Fruit fly (Drosophila melanogaster) whole organism, embryonic: ENCODE data around the gene CG4270.

ENCODE experiments used
- Aef1 ChIP-seq: fragments of 200-800 bp; sonication (Bioruptor generic); IDR thresholded peaks from 3 replicates; pipeline ENCODE4 v1.3.6; 2022; ENCODE audit warnings: missing biosample characterization, missing genetic modification characterization
- Atf3 ChIP-seq: fragments of 200-800 bp; sonication (Bioruptor generic); optimal IDR thresholded peaks from 3 replicates; lab custom pipeline; 2016; ENCODE audit warnings: missing biosample characterization, missing genetic modification characterization
- Awh ChIP-seq: fragments of 200-800 bp; sonication (Bioruptor generic); IDR thresholded peaks from 2 replicates; pipeline ENCODE4, ENCODE4 v1.3.6; 2022; ENCODE audit warnings: missing biosample characterization, missing genetic modification characterization
- CG11560 ChIP-seq: fragments of 200-800 bp; sonication (Bioruptor generic); IDR thresholded peaks from 3 replicates; pipeline ENCODE4 v1.3.6; 2022; ENCODE audit warnings: missing biosample characterization, missing genetic modification characterization
- CG12236 ChIP-seq: fragments of 200-800 bp; sonication (Bioruptor generic); optimal IDR thresholded peaks from 2 replicates; lab custom pipeline; 2016; ENCODE audit warnings: missing biosample characterization, missing genetic modification characterization
- CG12769 ChIP-seq: fragments of 200-800 bp; sonication (Bioruptor generic); optimal IDR thresholded peaks from 2 replicates; lab custom pipeline; 2019; ENCODE audit warnings: missing biosample characterization, mild to moderate bottlenecking, missing genetic modification characterization, moderate library complexity
- CG15601 ChIP-seq: fragments of 200-800 bp; sonication (Bioruptor generic); optimal IDR thresholded peaks from 3 replicates; lab custom pipeline; 2019; ENCODE audit warnings: missing biosample characterization, mild to moderate bottlenecking, missing genetic modification characterization, moderate library complexity
- CG15696 ChIP-seq: fragments of 200-800 bp; sonication (Bioruptor generic); optimal IDR thresholded peaks from 2 replicates; lab custom pipeline; 2019; ENCODE audit warnings: missing biosample characterization, mild to moderate bottlenecking, missing genetic modification characterization, moderate library complexity
- CG2678 ChIP-seq: fragments of 200-800 bp; sonication (Bioruptor generic); optimal IDR thresholded peaks from 3 replicates; lab custom pipeline; 2019; ENCODE audit warnings: missing biosample characterization, mild to moderate bottlenecking, missing genetic modification characterization, moderate library complexity
- CG34376 ChIP-seq: fragments of 200-800 bp; sonication (Bioruptor generic); optimal IDR thresholded peaks from 2 replicates; lab custom pipeline; 2018; ENCODE audit warnings: missing biosample characterization, mild to moderate bottlenecking, missing genetic modification characterization
- CG4282 ChIP-seq: fragments of 200-800 bp; sonication (Bioruptor generic); optimal IDR thresholded peaks from 2 replicates; lab custom pipeline; 2016; ENCODE audit warnings: missing biosample characterization, missing genetic modification characterization
- CG43689 ChIP-seq: fragments of 200-800 bp; sonication (Bioruptor generic); IDR thresholded peaks from 2 replicates; pipeline ENCODE4 v1.3.6; 2022; ENCODE audit warnings: missing biosample characterization, missing genetic modification characterization
- CG4707 ChIP-seq: fragments of 200-800 bp; sonication (Bioruptor generic); optimal IDR thresholded peaks from 2 replicates; lab custom pipeline; 2018; ENCODE audit warnings: missing biosample characterization, mild to moderate bottlenecking, missing genetic modification characterization, moderate library complexity
- CG4820 ChIP-seq: fragments of 200-800 bp; sonication (Bioruptor generic); optimal IDR thresholded peaks from 3 replicates; lab custom pipeline; 2016; ENCODE audit warnings: missing biosample characterization, missing genetic modification characterization
- CG7839 ChIP-seq: fragments of 200-800 bp; sonication (Bioruptor generic); optimal IDR thresholded peaks from 3 replicates; lab custom pipeline; 2018; ENCODE audit warnings: missing biosample characterization, mild to moderate bottlenecking, missing genetic modification characterization, moderate library complexity
- CG9797 ChIP-seq: fragments of 200-800 bp; sonication (Bioruptor generic); optimal IDR thresholded peaks from 3 replicates; lab custom pipeline; 2018; ENCODE audit warnings: missing biosample characterization, mild to moderate bottlenecking, missing genetic modification characterization
- CG9932 ChIP-seq: fragments of 200-800 bp; sonication (Bioruptor generic); IDR thresholded peaks from 2 replicates; pipeline ENCODE4 v1.3.6; 2022; ENCODE audit warnings: missing biosample characterization, missing genetic modification characterization
- Camta ChIP-seq: fragments of 200-800 bp; sonication (Bioruptor generic); optimal IDR thresholded peaks from 2 replicates; lab custom pipeline; 2016; ENCODE audit warnings: missing biosample characterization, missing genetic modification characterization
- Dll ChIP-seq: fragments of 200-800 bp; sonication (Bioruptor generic); IDR thresholded peaks from 4 replicates; pipeline ENCODE4 v1.3.6; 2022; ENCODE audit warnings: missing biosample characterization, missing genetic modification characterization; ENCODE audit not compliant: partially characterized antibody
- Dp ChIP-seq: fragments of 200-800 bp; sonication (Bioruptor generic); optimal IDR thresholded peaks from 2 replicates; lab custom pipeline; 2018; ENCODE audit warnings: missing biosample characterization, mild to moderate bottlenecking, missing genetic modification characterization, moderate library complexity
- E2f2 ChIP-seq: fragments of 200-800 bp; sonication (Bioruptor generic); IDR thresholded peaks from 2 replicates; pipeline ENCODE4 v1.3.6; 2022; ENCODE audit warnings: missing biosample characterization, missing genetic modification characterization
- ERR ChIP-seq: fragments of 200-800 bp; sonication (Bioruptor generic); optimal IDR thresholded peaks from 2 replicates; lab custom pipeline; 2016; ENCODE audit warnings: missing biosample characterization, missing genetic modification characterization
- Jarid2 ChIP-seq: fragments of 200-800 bp; sonication (Bioruptor generic); optimal IDR thresholded peaks from 3 replicates; lab custom pipeline; 2017; ENCODE audit warnings: mild to moderate bottlenecking, missing biosample characterization, missing genetic modification reagents, missing genetic modification characterization
- Mad ChIP-seq: fragments of 200-800 bp; sonication (Bioruptor generic); optimal IDR thresholded peaks from 2 replicates; lab custom pipeline; 2016; ENCODE audit warnings: missing biosample characterization, missing genetic modification characterization
- Six4 ChIP-seq: fragments of 200-800 bp; sonication (Bioruptor generic); optimal IDR thresholded peaks from 2 replicates; lab custom pipeline; 2016; ENCODE audit warnings: missing biosample characterization, missing genetic modification characterization
- br ChIP-seq: fragments of >200 bp; optimal IDR thresholded peaks from 2 replicates; lab custom pipeline; 2017
- btn ChIP-seq: fragments of 200-800 bp; sonication (Bioruptor generic); optimal IDR thresholded peaks from 2 replicates; lab custom pipeline; 2016; ENCODE audit warnings: missing biosample characterization, missing genetic modification characterization
- cato ChIP-seq: fragments of 200-800 bp; sonication (Bioruptor generic); optimal IDR thresholded peaks from 2 replicates; lab custom pipeline; 2016; ENCODE audit warnings: missing biosample characterization, missing genetic modification characterization, borderline replicate concordance
- eve ChIP-seq, 2 experiments: fragments of >200 bp; optimal IDR thresholded peaks; 2 replicates each; lab custom pipeline; 2017; ENCODE audit warnings: missing biosample characterization in 2 of 2, missing genetic modification characterization in 2 of 2
- eyg ChIP-seq: fragments of 200-800 bp; sonication (Bioruptor generic); optimal IDR thresholded peaks from 3 replicates; lab custom pipeline; 2016; ENCODE audit warnings: missing biosample characterization, missing genetic modification characterization
- gcm2 ChIP-seq: fragments of 200-800 bp; sonication (Bioruptor generic); optimal IDR thresholded peaks from 2 replicates; lab custom pipeline; 2016; ENCODE audit warnings: missing biosample characterization, missing genetic modification characterization
- gem ChIP-seq: fragments of 200-800 bp; sonication (Bioruptor generic); optimal IDR thresholded peaks from 2 replicates; lab custom pipeline; 2019; ENCODE audit warnings: missing biosample characterization, mild to moderate bottlenecking, missing genetic modification characterization, moderate library complexity
- her ChIP-seq: fragments of 200-800 bp; sonication (Bioruptor generic); optimal IDR thresholded peaks from 2 replicates; lab custom pipeline; 2016; ENCODE audit warnings: missing biosample characterization, missing genetic modification characterization
- jing ChIP-seq: fragments of 200-800 bp; sonication (Bioruptor generic); optimal IDR thresholded peaks from 2 replicates; lab custom pipeline; 2018; ENCODE audit warnings: missing biosample characterization, mild to moderate bottlenecking, missing genetic modification characterization
- lmd ChIP-seq: fragments of 200-800 bp; sonication (Bioruptor generic); IDR thresholded peaks from 2 replicates; pipeline ENCODE4 v1.3.6; 2022; ENCODE audit warnings: missing biosample characterization, missing genetic modification characterization
- mam ChIP-seq: fragments of 200-800 bp; sonication (Bioruptor generic); optimal IDR thresholded peaks from 3 replicates; lab custom pipeline; 2016; ENCODE audit warnings: missing biosample characterization, missing genetic modification characterization
- otp ChIP-seq: fragments of 200-800 bp; sonication (Bioruptor generic); IDR thresholded peaks from 3 replicates; pipeline ENCODE4, ENCODE4 v1.3.6; 2022; ENCODE audit warnings: missing biosample characterization, missing genetic modification characterization
- pan ChIP-seq, 4 experiments: fragments of >200 bp in 3 of 4; fragments of 200-800 bp in 1 of 4; sonication (Bioruptor generic) in 1 of 4; optimal IDR thresholded peaks in 3 of 4; IDR thresholded peaks in 1 of 4; 2 replicates each; pipeline versions ENCODE4 v1.3.6 to Lab custom; 2017 to 2022; ENCODE audit warnings: missing biosample characterization in 2 of 4, missing genetic modification characterization in 2 of 4, mixed read lengths in 1 of 4
- psq ChIP-seq: fragments of 200-800 bp; sonication (Bioruptor generic); optimal IDR thresholded peaks from 2 replicates; lab custom pipeline; 2017; ENCODE audit warnings: missing biosample characterization, missing genetic modification characterization
- row ChIP-seq: fragments of 200-800 bp; sonication (Bioruptor generic); IDR thresholded peaks from 3 replicates; pipeline ENCODE4 v1.3.6; 2022; ENCODE audit warnings: missing biosample characterization, missing genetic modification characterization
- salm ChIP-seq: fragments of 200-800 bp; sonication (Bioruptor generic); optimal IDR thresholded peaks from 2 replicates; lab custom pipeline; 2018; ENCODE audit warnings: missing biosample characterization, mild to moderate bottlenecking, missing genetic modification characterization
- sim ChIP-seq: fragments of 200-800 bp; sonication (Bioruptor generic); IDR thresholded peaks from 2 replicates; pipeline ENCODE4 v1.3.6; 2022; ENCODE audit warnings: missing biosample characterization, missing genetic modification characterization
- slbo ChIP-seq: fragments of 200-800 bp; sonication (Bioruptor generic); IDR thresholded peaks from 2 replicates; pipeline ENCODE4 v1.3.6; 2022; ENCODE audit warnings: missing biosample characterization, missing genetic modification characterization
- sna ChIP-seq: fragments of 200-800 bp; sonication (Bioruptor generic); IDR thresholded peaks from 2 replicates; pipeline ENCODE4 v1.3.6; 2022; ENCODE audit warnings: missing biosample characterization, missing genetic modification characterization; ENCODE audit not compliant: partially characterized antibody
- trem ChIP-seq: fragments of 200-800 bp; optimal IDR thresholded peaks from 3 replicates; lab custom pipeline; 2019; ENCODE audit warnings: missing biosample characterization, mild to moderate bottlenecking, missing genetic modification characterization, moderate library complexity
- z ChIP-seq: fragments of 200-800 bp; sonication (Bioruptor generic); IDR thresholded peaks from 3 replicates; pipeline ENCODE4 v1.3.6; 2022; ENCODE audit warnings: missing biosample characterization, missing genetic modification characterization
- zf30C ChIP-seq: fragments of 200-800 bp; sonication (Bioruptor generic); optimal IDR thresholded peaks from 3 replicates; lab custom pipeline; 2018; ENCODE audit warnings: missing biosample characterization, mild to moderate bottlenecking, missing genetic modification characterization

CG4270 gene

dm6 chr2L:2287807-2288206 lies 24.6 kb downstream of the CG4270 start, which contains the start of gene CG42658:
TSS of gene CG42658 (minus strand) at chr2L:2287907.
- TF ChIP-seq sim (GFP tag; lab: Robert Waterston, UW) (no peak), Atf3 (GFP tag; lab: Kevin White, UChicago) (no peak), trem (no peak), Dp (GFP tag; lab: Kevin White, UChicago) (no peak), salm (no peak), CG2678 (tag; lab: Kevin White, UChicago) (no peak), sna (GFP tag; lab: Robert Waterston, UW) (no peak), slbo (GFP tag; lab: Robert Waterston, UW) (no peak), CG34376 (no peak)

- no peak for TF ChIP-seq ERR (GFP tag; lab: Kevin White, UChicago)
- TF ChIP-seq Dll (GFP tag; lab: Robert Waterston, UW) = no peak
- no peak for TF ChIP-seq her
- TF ChIP-seq Six4 (GFP tag; lab: Kevin White, UChicago) = no peak
Measured at dm6 chr2L:2289316-2289715, 26.1 kb downstream of the CG4270 start, which contains the start of gene CG17237. TSS of gene CG17237 (minus strand) at chr2L:2289416.

- TF ChIP-seq zf30C = no peak
- no peak for TF ChIP-seq ERR (GFP tag; lab: Kevin White, UChicago)
- no peak for TF ChIP-seq row (GFP tag; lab: Robert Waterston, UW)
- no peak for TF ChIP-seq CG4282 (GFP tag; lab: Kevin White, UChicago)
- no peak for TF ChIP-seq CG15696 (tag; lab: Kevin White, UChicago)
- no peak for TF ChIP-seq Awh
- no peak for TF ChIP-seq lmd
- TF ChIP-seq Mad (GFP tag; lab: Kevin White, UChicago) = no peak
- TF ChIP-seq Aef1 (GFP tag; lab: Robert Waterston, UW) = no peak
- TF ChIP-seq gem (tag; lab: Kevin White, UChicago) = no peak
- no peak for TF ChIP-seq z (GFP tag; lab: Robert Waterston, UW)
- no peak for TF ChIP-seq cato
- TF ChIP-seq E2f2 (GFP tag; lab: Robert Waterston, UW) = no peak
- no peak for TF ChIP-seq CG4707 (GFP tag; lab: Kevin White, UChicago)
- no peak for TF ChIP-seq CG43689
- TF ChIP-seq CG12236 (GFP tag; lab: Kevin White, UChicago) = no peak
- no peak for TF ChIP-seq mam (GFP tag; lab: Kevin White, UChicago)
- no peak for TF ChIP-seq otp
Measured at dm6 chr2L:2290638-2291037, 27.4 kb downstream of the CG4270 start, which contains the start of gene robl22E. TSS of gene robl22E (minus strand) at chr2L:2290738.

dm6 chr2L:2299803-2300202 lies 36.6 kb downstream of the CG4270 start, which contains the start of gene CG31949:
TSS of gene CG31949 (plus strand) at chr2L:2300103.
- TF ChIP-seq eve (GFP tag; optimal IDR thresholded peaks at IDR 0.05; lab: Kevin White, UChicago) (no peak), CG11560 (tag; lab: Robert Waterston, UW) (no peak), br (lab: Kevin White, UChicago) (no peak), CG4820 (GFP tag; lab: Kevin White, UChicago) (no peak)

dm6 chr2L:2307648-2308047 lies 44.4 kb downstream of the CG4270 start, which contains the start of gene CG16995:
TSS of gene CG16995 (plus strand) at chr2L:2307948.
- TF ChIP-seq CG9932 (GFP tag; lab: Robert Waterston, UW) (no peak), CG12769 (tag; lab: Kevin White, UChicago) (no peak), Aef1 (GFP tag; lab: Robert Waterston, UW) (no peak), btn (GFP tag; lab: Kevin White, UChicago) (no peak), CG7839 (tag; lab: Kevin White, UChicago) (no peak), eyg (no peak), jing (GFP tag; lab: Kevin White, UChicago) (no peak), gcm2 (GFP tag; lab: Kevin White, UChicago) (no peak), pan (optimal IDR thresholded peaks at IDR 0.05; lab: Kevin White, UChicago) (no peak), pan (GFP tag; optimal IDR thresholded peaks at IDR 0.05 in 1 of 2, IDR thresholded peaks at IDR 0.05 in 1 of 2) (no peak), Jarid2 (GFP tag; lab: Kevin White, UChicago) (no peak), psq (GFP tag; lab: Kevin White, UChicago) (no peak), CG9797 (GFP tag; lab: Kevin White, UChicago) (no peak), Camta (GFP tag; lab: Kevin White, UChicago) (no peak), CG15601 (tag; lab: Kevin White, UChicago) (no peak)
